ENCODE assay signal across 3 fruit fly cellular contexts in genomic region chr2L:6255488-6255887, dm6.
A peak's percentile ranks its signal among the peaks of the same experiment; 100 is the strongest.
TF ChIP-seq lines count a peak whose summit lies in the region.

AANATL2 (plus strand) TSS chr2L:6255859.

- no peak for TF ChIP-seq CTCF in whole organism, embryonic (GFP tag; optimal IDR thresholded peaks at IDR 0.05; lab: Kevin White, UChicago)

TF ChIP-seq in whole organism, adult, 20 proteins besides CTCF, POLR2A, EP300 and RAD21:
- TF ChIP-seq pad (GFP tag; optimal IDR thresholded peaks at IDR 0.05; lab: Kevin White, UChicago) (peak; percentile 38), CG33017 (tag; optimal IDR thresholded peaks at IDR 0.05; lab: Kevin White, UChicago) (no peak)

TF ChIP-seq in whole organism, embryonic, 481 proteins besides CTCF, POLR2A, EP300 and RAD21 (continues in another document):
- no peak for TF ChIP-seq CG1233 (GFP tag; optimal IDR thresholded peaks at IDR 0.05; lab: Kevin White, UChicago)
- TF ChIP-seq CG12659 (GFP tag; optimal IDR thresholded peaks at IDR 0.05; lab: Kevin White, UChicago) = no peak
- TF ChIP-seq CG6813 (GFP tag; optimal IDR thresholded peaks at IDR 0.05; lab: Kevin White, UChicago) = no peak
- TF ChIP-seq CG8944 (GFP tag; optimal IDR thresholded peaks at IDR 0.05; lab: Kevin White, UChicago) = no peak
- TF ChIP-seq Hr78 (GFP tag; optimal IDR thresholded peaks at IDR 0.05; lab: Kevin White, UChicago) = peak in 1 of 2 experiments; percentile 11
- no peak for TF ChIP-seq ash1 (GFP tag; optimal IDR thresholded peaks at IDR 0.05; lab: Kevin White, UChicago)
- no peak for TF ChIP-seq row (GFP tag; IDR thresholded peaks at IDR 0.05; lab: Robert Waterston, UW)
- TF ChIP-seq dmrt11E (tag; optimal IDR thresholded peaks at IDR 0.05; lab: Kevin White, UChicago) = no peak
- TF ChIP-seq Deaf1 (tag; optimal IDR thresholded peaks at IDR 0.05; lab: Kevin White, UChicago) = peak; percentile 48
- TF ChIP-seq bab2 (GFP tag; optimal IDR thresholded peaks at IDR 0.05; lab: Kevin White, UChicago) = no peak
- TF ChIP-seq Nf-YB (GFP tag; optimal IDR thresholded peaks at IDR 0.05; lab: Kevin White, UChicago) = no peak
- TF ChIP-seq org-1 (GFP tag; optimal IDR thresholded peaks at IDR 0.05; lab: Kevin White, UChicago) = no peak
- TF ChIP-seq CG17568 (GFP tag; optimal IDR thresholded peaks at IDR 0.05; lab: Kevin White, UChicago) = no peak
- no peak for TF ChIP-seq B-H2 (GFP tag; optimal IDR thresholded peaks at IDR 0.05; lab: Kevin White, UChicago)
- TF ChIP-seq Gsc (GFP tag; IDR thresholded peaks at IDR 0.05; lab: Robert Waterston, UW) = no peak
- no peak for TF ChIP-seq bcd (GFP tag; optimal IDR thresholded peaks at IDR 0.05; lab: Kevin White, UChicago)
- peak; percentile 73 for TF ChIP-seq sug (tag; optimal IDR thresholded peaks at IDR 0.05; lab: Kevin White, UChicago)
- no peak for TF ChIP-seq HLH54F (GFP tag; optimal IDR thresholded peaks at IDR 0.05; lab: Kevin White, UChicago)
- no peak for TF ChIP-seq CG15514 (GFP tag; optimal IDR thresholded peaks at IDR 0.05; lab: Kevin White, UChicago)
- no peak for TF ChIP-seq dpn (GFP tag; optimal IDR thresholded peaks at IDR 0.05; lab: Kevin White, UChicago)
- peak; percentile 31 for TF ChIP-seq lab (GFP tag; optimal IDR thresholded peaks at IDR 0.05; lab: Kevin White, UChicago)
- no peak for TF ChIP-seq dmrt99B (tag; optimal IDR thresholded peaks at IDR 0.05; lab: Kevin White, UChicago)
- peak; percentile 15 for TF ChIP-seq CG34376 (GFP tag; optimal IDR thresholded peaks at IDR 0.05; lab: Kevin White, UChicago)
- no peak for TF ChIP-seq CG18764 (GFP tag; optimal IDR thresholded peaks at IDR 0.05; lab: Kevin White, UChicago)
- no peak for TF ChIP-seq Optix (GFP tag; IDR thresholded peaks at IDR 0.05; lab: Robert Waterston, UW)
- TF ChIP-seq CG9727 (GFP tag; optimal IDR thresholded peaks at IDR 0.05; lab: Kevin White, UChicago) = no peak
- no peak for TF ChIP-seq tx (GFP tag; optimal IDR thresholded peaks at IDR 0.05; lab: Kevin White, UChicago)
- no peak for TF ChIP-seq CG8290 (GFP tag; optimal IDR thresholded peaks at IDR 0.05; lab: Kevin White, UChicago)
- peak in 1 of 2 experiments; percentile 30 for TF ChIP-seq CG8290 (tag; optimal IDR thresholded peaks at IDR 0.05; lab: Kevin White, UChicago)
- TF ChIP-seq crol (GFP tag; IDR thresholded peaks at IDR 0.05; lab: Robert Waterston, UW) = peak; percentile 80
- TF ChIP-seq grn (GFP tag; optimal IDR thresholded peaks at IDR 0.05; lab: Kevin White, UChicago) = no peak
- TF ChIP-seq hkb (optimal IDR thresholded peaks at IDR 0.05; lab: Kevin White, UChicago) = no peak
- TF ChIP-seq hkb (GFP tag; IDR thresholded peaks at IDR 0.05; lab: Robert Waterston, UW) = no peak
- no peak for TF ChIP-seq CG8359 (GFP tag; optimal IDR thresholded peaks at IDR 0.05; lab: Kevin White, UChicago; ENCODE audit: borderline replicate concordance)
- TF ChIP-seq CG42726 (GFP tag; IDR thresholded peaks at IDR 0.05; lab: Robert Waterston, UW; ENCODE audit: partially characterized antibody) = 0 out of 2 replicates have a peak, but pooled peaks have one; percentile 23
- no peak for TF ChIP-seq CG1792 (GFP tag; optimal IDR thresholded peaks at IDR 0.05; lab: Kevin White, UChicago)
- TF ChIP-seq CG2678 (tag; optimal IDR thresholded peaks at IDR 0.05; lab: Kevin White, UChicago) = no peak
- no peak for TF ChIP-seq CG18476 (GFP tag; optimal IDR thresholded peaks at IDR 0.05; lab: Kevin White, UChicago)
- TF ChIP-seq usp (GFP tag; optimal IDR thresholded peaks at IDR 0.05; lab: Kevin White, UChicago) = no peak
- TF ChIP-seq chinmo (GFP tag; IDR thresholded peaks at IDR 0.05; lab: Robert Waterston, UW; ENCODE audit: partially characterized antibody) = peak; percentile 84
- no peak for TF ChIP-seq Xbp1 (GFP tag; optimal IDR thresholded peaks at IDR 0.05; lab: Kevin White, UChicago)
- no peak for TF ChIP-seq CG3726 (GFP tag; IDR thresholded peaks at IDR 0.05; lab: Robert Waterston, UW)
- TF ChIP-seq CG7786 (GFP tag; optimal IDR thresholded peaks at IDR 0.05; lab: Kevin White, UChicago) = no peak
- no peak for TF ChIP-seq en (GFP tag; optimal IDR thresholded peaks at IDR 0.05; lab: Kevin White, UChicago)
- TF ChIP-seq Trl (optimal IDR thresholded peaks at IDR 0.05; lab: Kevin White, UChicago) = no peak
- TF ChIP-seq Trl (GFP tag; optimal IDR thresholded peaks at IDR 0.05; lab: Kevin White, UChicago) = no peak

TF ChIP-seq in whole organism, prepupa, 60 proteins besides CTCF, POLR2A, EP300 and RAD21:
- TF ChIP-seq CG11294 (GFP tag; IDR thresholded peaks at IDR 0.05; lab: Robert Waterston, UW) (no peak), CG10631 (GFP tag; optimal IDR thresholded peaks at IDR 0.05; lab: Kevin White, UChicago) (no peak), Hr38 (GFP tag; optimal IDR thresholded peaks at IDR 0.05; lab: Kevin White, UChicago) (no peak), fd59A (GFP tag; optimal IDR thresholded peaks at IDR 0.05; lab: Kevin White, UChicago) (no peak), vri (GFP tag; optimal IDR thresholded peaks at IDR 0.05; lab: Kevin White, UChicago) (peak; percentile 50), CG31627 (GFP tag; optimal IDR thresholded peaks at IDR 0.05; lab: Kevin White, UChicago) (no peak), svp (GFP tag; lab: Kevin White, UChicago) (peak; percentile 65), CG8119 (GFP tag; IDR thresholded peaks at IDR 0.05; lab: Robert Waterston, UW) (no peak)
